Fruit fly (Drosophila melanogaster) ovary, adult (tissue): ENCODE measurements around the gene Anp.

ENCODE experiments used
- CG17801 ChIP-seq: fragments of 200-800 bp; optimal IDR thresholded peaks from 2 replicates; lab custom pipeline; 2019; ENCODE audit warnings: missing biosample characterization, mild to moderate bottlenecking, missing genetic modification characterization, moderate library complexity; ENCODE audit not compliant: partially characterized antibody

Anp gene

DNA sequence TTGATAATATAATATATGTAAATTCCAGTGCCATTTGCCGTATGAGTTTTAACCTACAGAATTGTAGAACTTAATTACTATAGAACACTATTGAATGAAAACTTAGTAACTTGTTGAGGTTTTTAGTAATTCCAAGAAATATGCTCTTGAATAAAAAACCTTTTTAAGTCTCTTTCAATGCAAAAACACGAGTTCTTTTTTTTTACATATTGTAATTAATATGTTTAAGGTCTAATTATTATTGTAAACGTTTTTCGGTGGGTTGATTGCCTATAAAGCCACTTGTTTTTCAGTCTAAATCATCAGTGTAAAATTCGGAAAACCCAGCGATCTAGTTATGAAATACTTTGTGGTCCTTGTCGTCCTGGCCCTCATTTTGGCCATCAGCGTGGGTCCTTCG, at the start of gene Anp:
Anp (plus strand) TSS at position 301 of the 400 bp plus-strand sequence.
- no peak for TF ChIP-seq CG17801 (GFP tag; lab: Kevin White, UChicago)

DNA sequence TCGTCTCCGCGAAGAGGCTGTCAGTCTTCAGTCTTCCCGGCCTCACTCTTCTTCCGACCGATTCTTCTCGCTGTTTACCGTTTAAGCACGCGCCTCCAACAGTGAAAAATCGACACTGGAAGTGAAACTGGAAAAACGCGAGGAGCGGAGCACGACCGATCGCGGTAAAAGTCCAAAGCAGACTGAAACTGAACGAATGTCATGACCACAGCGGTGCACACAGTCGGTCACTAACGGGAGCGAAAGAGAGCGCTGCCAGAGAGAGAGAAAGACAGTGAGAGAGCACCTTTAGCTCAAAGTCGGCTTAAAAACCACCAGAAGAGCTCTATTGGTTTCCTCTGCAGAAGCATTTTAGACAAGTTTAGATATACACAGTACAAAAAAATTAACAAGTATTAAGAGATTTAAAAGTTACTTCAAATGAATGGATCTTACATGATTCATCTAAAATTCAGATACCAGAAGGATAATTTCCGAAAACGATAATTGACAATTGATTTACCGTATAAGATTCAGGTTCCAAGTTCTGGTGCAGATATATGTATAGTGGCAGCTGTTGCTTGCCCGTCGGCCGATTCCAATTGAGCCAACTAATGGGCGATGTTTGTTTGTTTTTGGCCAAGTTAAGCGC, 49.3 kb upstream of the Anp start, which contains the start of gene CG11498:
CG11498 (minus strand) TSS at position 162 of the 631 bp plus-strand sequence.
- TF ChIP-seq CG17801 (GFP tag; lab: Kevin White, UChicago), result no peak

- no peak for TF ChIP-seq CG17801 (GFP tag; lab: Kevin White, UChicago)
Observed at dm6 chr3R:30163228-30163627, 46.5 kb upstream of the Anp start.

dm6 chr3R:30164162-30164561, 45.6 kb upstream of the Anp start:
- no peak for TF ChIP-seq CG17801 (GFP tag; lab: Kevin White, UChicago)

dm6 chr3R:30166159-30166784, 43.5 kb upstream of the Anp start, which contains the start of gene VhaAC45RP:
Gene VhaAC45RP, minus strand, starts transcription at chr3R:30166419.
- TF ChIP-seq CG17801 (GFP tag; lab: Kevin White, UChicago), result no peak

DNA sequence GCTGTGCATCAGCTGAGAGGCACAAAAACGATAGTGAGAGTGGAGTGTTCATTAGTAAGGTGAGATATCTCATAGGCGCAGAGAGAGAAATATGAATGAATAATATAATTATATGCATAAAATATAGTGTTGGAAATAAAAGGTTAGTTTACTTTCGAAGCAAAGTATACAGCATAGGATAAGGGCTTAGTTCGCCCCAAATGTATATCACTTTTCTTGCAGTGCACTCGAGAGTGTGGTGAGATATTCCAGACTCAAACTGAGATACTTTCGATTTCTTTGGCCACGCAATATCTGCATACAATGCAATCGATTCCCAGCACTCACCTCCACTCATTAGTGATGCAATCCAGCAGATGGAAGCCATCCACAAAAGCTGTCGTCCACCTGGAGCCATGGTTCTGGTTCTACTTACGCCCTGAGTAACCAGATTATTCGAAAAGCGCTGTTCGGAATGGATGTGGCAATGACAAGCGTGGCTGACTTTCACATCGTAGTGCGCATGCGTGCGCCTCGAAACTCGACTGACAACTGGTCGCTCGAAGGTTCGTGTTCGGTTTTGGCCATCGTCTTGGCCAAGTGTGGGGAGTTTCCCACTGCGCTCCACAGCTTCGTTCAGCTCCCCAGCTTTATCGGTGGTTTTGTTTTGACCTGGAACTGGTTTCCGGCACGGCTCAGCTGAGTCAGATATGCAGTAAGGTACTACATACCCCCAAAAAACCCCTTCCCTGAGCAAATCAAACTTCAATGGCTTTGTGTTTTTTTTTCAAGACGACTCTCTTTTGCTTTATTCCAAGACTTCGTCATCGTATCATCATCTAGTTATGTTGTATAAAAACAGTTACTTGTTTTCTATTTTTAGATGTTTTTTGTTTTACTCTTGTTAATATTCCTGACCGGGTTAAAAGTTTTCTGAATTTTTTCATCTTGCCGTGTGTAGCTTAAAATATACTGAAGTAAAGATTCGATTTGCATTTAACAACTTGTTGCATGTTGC, 38.8 kb upstream of the Anp start, which contains the start of gene Rsod:
Rsod (minus strand) TSS at position 537 of the 997 bp plus-strand sequence.
- no peak for TF ChIP-seq CG17801 (GFP tag; lab: Kevin White, UChicago)

- TF ChIP-seq CG17801 (GFP tag; lab: Kevin White, UChicago), result no peak
Observed at dm6 chr3R:30174160-30175002, 35.4 kb upstream of the Anp start, which contains the start of gene Mlc2. Gene Mlc2, minus strand, starts transcription at chr3R:30174551.

dm6 chr3R:30175045-30175589, 34.6 kb upstream of the Anp start:
- no peak for TF ChIP-seq CG17801 (GFP tag; lab: Kevin White, UChicago)

- no peak for TF ChIP-seq CG17801 (GFP tag; lab: Kevin White, UChicago)
Observed at dm6 chr3R:30176314-30176713, 33.4 kb upstream of the Anp start.

- no peak for TF ChIP-seq CG17801 (GFP tag; lab: Kevin White, UChicago)
Observed at dm6 chr3R:30177494-30177893, 32.3 kb upstream of the Anp start, which contains the start of the genes CG1983 and CG15530. Gene CG1983, minus strand, starts transcription at chr3R:30177700. Gene CG15530, plus strand, starts transcription at chr3R:30177877.

dm6 chr3R:30179934-30180333, 29.8 kb upstream of the Anp start, which contains the start of gene Bet5:
Gene Bet5, plus strand, starts transcription at chr3R:30180232.
- no peak for TF ChIP-seq CG17801 (GFP tag; lab: Kevin White, UChicago)

DNA sequence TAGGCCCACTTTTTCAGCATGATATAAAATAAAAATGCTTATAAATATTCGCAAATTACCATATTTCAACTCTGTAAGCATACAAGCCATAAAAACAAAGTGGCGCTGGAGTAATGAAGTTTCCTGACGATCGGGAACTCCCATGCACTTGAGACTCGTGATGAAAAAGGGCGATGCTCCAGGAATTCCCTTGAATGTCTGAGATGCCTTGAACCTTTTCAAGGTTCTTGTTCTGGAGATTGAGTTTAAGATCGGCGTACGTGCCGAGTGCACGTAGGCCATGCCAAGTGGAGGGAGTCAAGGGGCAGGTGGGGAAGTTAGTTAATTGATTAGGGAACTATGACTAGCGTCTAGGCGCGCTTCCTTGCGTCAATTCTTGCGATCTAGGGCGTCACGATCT, 25.9 kb upstream of the Anp start:
- TF ChIP-seq CG17801 (GFP tag; lab: Kevin White, UChicago), result no peak

DNA sequence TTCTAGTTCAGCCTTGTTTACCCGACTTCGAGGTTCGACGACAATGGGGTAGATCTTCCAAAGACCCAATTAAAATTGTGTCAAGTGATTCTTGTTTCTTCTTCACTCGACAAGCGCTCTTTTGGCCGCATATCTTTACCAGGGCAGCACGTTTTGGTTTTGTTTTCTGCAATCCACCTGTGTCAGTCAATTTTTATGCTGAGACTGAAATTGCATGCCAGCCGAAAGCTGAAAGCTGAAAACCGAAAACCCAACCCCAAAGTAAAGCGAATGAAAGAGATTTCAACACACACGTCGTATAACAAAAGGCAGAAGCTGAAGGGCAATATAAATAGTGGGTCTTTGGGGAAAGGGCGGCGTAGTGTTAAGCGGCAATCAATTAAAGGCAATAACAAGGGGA, 20.4 kb upstream of the Anp start:
- peak; percentile 14 for TF ChIP-seq CG17801 (GFP tag; lab: Kevin White, UChicago)
